Fruit fly (Drosophila melanogaster) whole organism, embryonic: ENCODE results near the gene PLCXD.

Experiments used
- Atf-2 ChIP-seq: fragments of 200-800 bp; sonication (Bioruptor generic); optimal IDR thresholded peaks from 2 replicates; lab custom pipeline; 2016; ENCODE audit warnings: missing biosample characterization, missing genetic modification characterization
- Bdp1 ChIP-seq: fragments of 200-800 bp; sonication (Bioruptor generic); optimal IDR thresholded peaks from 3 replicates; lab custom pipeline; 2016; ENCODE audit warnings: missing biosample characterization, missing genetic modification characterization
- CG10565 ChIP-seq: fragments of 200-800 bp; sonication (Bioruptor generic); optimal IDR thresholded peaks from 3 replicates; lab custom pipeline; 2016; ENCODE audit warnings: missing biosample characterization, mild to moderate bottlenecking, missing genetic modification characterization
- CG11093 ChIP-seq: fragments of 200-800 bp; sonication (Bioruptor generic); IDR thresholded peaks from 3 replicates; pipeline ENCODE4 v1.3.6; 2022; ENCODE audit warnings: missing biosample characterization, missing genetic modification characterization
- CG11696 ChIP-seq: fragments of 200-800 bp; sonication (Bioruptor generic); IDR thresholded peaks from 2 replicates; pipeline ENCODE4 v1.3.6; 2022; ENCODE audit warnings: missing biosample characterization, missing genetic modification characterization
- CG12236 ChIP-seq: fragments of 200-800 bp; sonication (Bioruptor generic); optimal IDR thresholded peaks from 2 replicates; lab custom pipeline; 2016; ENCODE audit warnings: missing biosample characterization, missing genetic modification characterization
- CG12391 ChIP-seq: fragments of 200-800 bp; sonication (Bioruptor generic); optimal IDR thresholded peaks from 3 replicates; lab custom pipeline; 2018; ENCODE audit warnings: missing biosample characterization, mild to moderate bottlenecking, missing genetic modification characterization, moderate library complexity
- CG12659 ChIP-seq: fragments of 200-800 bp; sonication (Bioruptor generic); optimal IDR thresholded peaks from 3 replicates; lab custom pipeline; 2017; ENCODE audit warnings: mild to moderate bottlenecking, missing biosample characterization, missing genetic modification reagents, missing genetic modification characterization
- CG12744 ChIP-seq: fragments of 200-800 bp; sonication (Bioruptor generic); optimal IDR thresholded peaks from 2 replicates; lab custom pipeline; 2016; ENCODE audit warnings: missing biosample characterization, missing genetic modification characterization
- CG13287 ChIP-seq: fragments of 200-800 bp; sonication (Bioruptor generic); IDR thresholded peaks from 2 replicates; pipeline ENCODE4 v1.3.6; 2022; ENCODE audit warnings: missing biosample characterization, missing genetic modification characterization; ENCODE audit not compliant: partially characterized antibody
- CG14014 ChIP-seq: fragments of 200-800 bp; sonication (Bioruptor generic); IDR thresholded peaks from 2 replicates; pipeline ENCODE4 v1.3.6; 2022; ENCODE audit warnings: missing biosample characterization, missing genetic modification characterization
- CG15073 ChIP-seq: fragments of 200-800 bp; sonication (Bioruptor generic); optimal IDR thresholded peaks from 2 replicates; lab custom pipeline; 2016; ENCODE audit warnings: missing biosample characterization, missing genetic modification characterization
- CG1529 ChIP-seq: fragments of 200-800 bp; sonication (Bioruptor generic); optimal IDR thresholded peaks from 3 replicates; lab custom pipeline; 2018; ENCODE audit warnings: missing biosample characterization, missing genetic modification characterization
- CG1647 ChIP-seq: fragments of 200-800 bp; sonication (Bioruptor generic); optimal IDR thresholded peaks from 3 replicates; lab custom pipeline; 2016; ENCODE audit warnings: missing biosample characterization, missing genetic modification characterization
- CG16779 ChIP-seq: fragments of 200-800 bp; sonication (Bioruptor generic); IDR thresholded peaks from 2 replicates; pipeline ENCODE4 v1.3.6; 2022; ENCODE audit warnings: missing biosample characterization, missing genetic modification characterization
- CG18619 ChIP-seq: fragments of 200-800 bp; sonication (Bioruptor generic); optimal IDR thresholded peaks from 3 replicates; lab custom pipeline; 2017; ENCODE audit warnings: missing biosample characterization, mild to moderate bottlenecking, missing genetic modification characterization
- CG2199 ChIP-seq: fragments of 200-800 bp; sonication (Bioruptor generic); IDR thresholded peaks from 3 replicates; pipeline ENCODE4 v1.3.6; 2022; ENCODE audit warnings: missing biosample characterization, missing genetic modification characterization
- CG2678 ChIP-seq: fragments of 200-800 bp; sonication (Bioruptor generic); optimal IDR thresholded peaks from 3 replicates; lab custom pipeline; 2019; ENCODE audit warnings: missing biosample characterization, mild to moderate bottlenecking, missing genetic modification characterization, moderate library complexity
- CG31388 ChIP-seq: fragments of 200-800 bp; sonication (Bioruptor generic); optimal IDR thresholded peaks from 2 replicates; lab custom pipeline; 2016; ENCODE audit warnings: missing biosample characterization, missing genetic modification characterization
- CG4730 ChIP-seq: fragments of 200-800 bp; sonication (Bioruptor generic); IDR thresholded peaks from 2 replicates; pipeline ENCODE4 v1.3.6; 2022; ENCODE audit warnings: missing biosample characterization, missing genetic modification characterization
- CG6765 ChIP-seq: fragments of 200-800 bp; sonication (Bioruptor generic); optimal IDR thresholded peaks from 3 replicates; lab custom pipeline; 2017; ENCODE audit warnings: missing biosample characterization, mild to moderate bottlenecking, missing genetic modification characterization
- CG7372 ChIP-seq: fragments of 200-800 bp; sonication (Bioruptor generic); IDR thresholded peaks from 2 replicates; pipeline ENCODE4 v1.3.6; 2022; ENCODE audit warnings: missing biosample characterization, missing genetic modification characterization
- CG7556 ChIP-seq: fragments of 200-800 bp; sonication (Bioruptor generic); optimal IDR thresholded peaks from 2 replicates; lab custom pipeline; 2017; ENCODE audit warnings: missing biosample characterization, mild to moderate bottlenecking, missing genetic modification characterization
- CG8924 ChIP-seq: fragments of 200-800 bp; optimal IDR thresholded peaks from 3 replicates; lab custom pipeline; 2019; ENCODE audit warnings: missing biosample characterization, mild to moderate bottlenecking, missing genetic modification characterization, moderate library complexity
- CG9876 ChIP-seq: fragments of 200-800 bp; sonication (Bioruptor generic); optimal IDR thresholded peaks from 2 replicates; lab custom pipeline; 2016; ENCODE audit warnings: missing biosample characterization, missing genetic modification characterization
- Dfd ChIP-seq, 2 experiments: fragments of >200 bp; optimal IDR thresholded peaks; 2 replicates each; lab custom pipeline; 2017; ENCODE audit warnings: missing biosample characterization in 2 of 2, missing genetic modification characterization in 2 of 2
- Doc2 ChIP-seq: fragments of 200-800 bp; sonication (Bioruptor generic); IDR thresholded peaks from 2 replicates; pipeline ENCODE4 v1.3.6; 2022; ENCODE audit warnings: missing biosample characterization, missing genetic modification characterization
- E2f1 ChIP-seq: fragments of 200-800 bp; sonication (Bioruptor generic); IDR thresholded peaks from 2 replicates; pipeline ENCODE4 v1.3.6; 2022; ENCODE audit warnings: missing biosample characterization, missing genetic modification characterization
- ERR ChIP-seq: fragments of 200-800 bp; sonication (Bioruptor generic); optimal IDR thresholded peaks from 2 replicates; lab custom pipeline; 2016; ENCODE audit warnings: missing biosample characterization, missing genetic modification characterization
- H15 ChIP-seq: fragments of 200-800 bp; sonication (Bioruptor generic); IDR thresholded peaks from 3 replicates; pipeline ENCODE4 v1.3.6; 2022; ENCODE audit warnings: missing biosample characterization, missing genetic modification characterization
- Hr3 ChIP-seq: fragments of 200-800 bp; sonication (Bioruptor generic); optimal IDR thresholded peaks from 3 replicates; lab custom pipeline; 2016; ENCODE audit warnings: missing biosample characterization, missing genetic modification characterization
- Jarid2 ChIP-seq: fragments of 200-800 bp; sonication (Bioruptor generic); optimal IDR thresholded peaks from 3 replicates; lab custom pipeline; 2017; ENCODE audit warnings: mild to moderate bottlenecking, missing biosample characterization, missing genetic modification reagents, missing genetic modification characterization
- Pdp1 ChIP-seq, 2 experiments: fragments of 200-800 bp; sonication (Bioruptor generic); optimal IDR thresholded peaks; 3 replicates each; lab custom pipeline; 2016; ENCODE audit warnings: missing biosample characterization in 2 of 2, missing genetic modification characterization in 2 of 2, mild to moderate bottlenecking in 1 of 2, moderate library complexity in 1 of 2
- Side ChIP-seq: fragments of 200-800 bp; sonication (Bioruptor generic); optimal IDR thresholded peaks from 2 replicates; lab custom pipeline; 2016; ENCODE audit warnings: missing biosample characterization, missing genetic modification characterization
- Stat92E ChIP-seq, 3 experiments: fragments of >200 bp in 2 of 3; fragments of 200-800 bp in 1 of 3; sonication (Bioruptor generic) in 1 of 3; optimal IDR thresholded peaks; 2 replicates each; lab custom pipeline; 2017 to 2019; ENCODE audit warnings: missing biosample characterization in 3 of 3, missing genetic modification characterization in 3 of 3, mild to moderate bottlenecking in 1 of 3, moderate library complexity in 1 of 3
- Xbp1 ChIP-seq: fragments of 200-800 bp; sonication (Bioruptor generic); optimal IDR thresholded peaks from 3 replicates; lab custom pipeline; 2016; ENCODE audit warnings: missing biosample characterization, mild to moderate bottlenecking, missing genetic modification characterization
- bcd ChIP-seq: fragments of 200-800 bp; sonication (Bioruptor generic); optimal IDR thresholded peaks from 2 replicates; lab custom pipeline; 2017; ENCODE audit warnings: missing biosample characterization, mild to moderate bottlenecking, missing genetic modification characterization
- dati ChIP-seq: fragments of 200-800 bp; sonication (Bioruptor generic); IDR thresholded peaks from 2 replicates; pipeline ENCODE4 v1.3.6; 2022; ENCODE audit warnings: missing biosample characterization, missing genetic modification characterization
- dmrt99B ChIP-seq: fragments of 200-800 bp; sonication (Bioruptor generic); optimal IDR thresholded peaks from 2 replicates; lab custom pipeline; 2018; ENCODE audit warnings: missing biosample characterization, mild to moderate bottlenecking, missing genetic modification characterization, moderate library complexity
- fd3F ChIP-seq: fragments of 200-800 bp; sonication (Bioruptor generic); optimal IDR thresholded peaks from 2 replicates; lab custom pipeline; 2018; ENCODE audit warnings: missing biosample characterization, mild to moderate bottlenecking, missing genetic modification characterization, moderate library complexity
- gro ChIP-seq: fragments of 200-800 bp; sonication (Bioruptor generic); optimal IDR thresholded peaks from 2 replicates; lab custom pipeline; 2016; ENCODE audit warnings: missing biosample characterization, missing genetic modification characterization
- phol ChIP-seq: fragments of 200-800 bp; sonication (Bioruptor generic); optimal IDR thresholded peaks from 3 replicates; lab custom pipeline; 2018; ENCODE audit warnings: missing biosample characterization, mild to moderate bottlenecking, missing genetic modification characterization, moderate library complexity
- row ChIP-seq: fragments of 200-800 bp; sonication (Bioruptor generic); IDR thresholded peaks from 3 replicates; pipeline ENCODE4 v1.3.6; 2022; ENCODE audit warnings: missing biosample characterization, missing genetic modification characterization
- sqz ChIP-seq: fragments of 200-800 bp; sonication (Bioruptor generic); optimal IDR thresholded peaks from 3 replicates; lab custom pipeline; 2018; ENCODE audit warnings: missing biosample characterization, mild to moderate bottlenecking, missing genetic modification characterization
- tll ChIP-seq, 2 experiments: fragments of 200-800 bp in 1 of 2; fragments of >200 bp in 1 of 2; sonication (Bioruptor generic) in 1 of 2; optimal IDR thresholded peaks; 2 replicates each; lab custom pipeline; 2017 to 2019; ENCODE audit warnings: missing biosample characterization in 2 of 2, missing genetic modification characterization in 2 of 2, mild to moderate bottlenecking in 1 of 2, moderate library complexity in 1 of 2
- twi ChIP-seq: fragments of 200-800 bp; optimal IDR thresholded peaks from 2 replicates; lab custom pipeline; 2019; ENCODE audit warnings: missing biosample characterization, mild to moderate bottlenecking, missing genetic modification characterization, moderate library complexity
- tx ChIP-seq: fragments of 200-800 bp; sonication (Bioruptor generic); optimal IDR thresholded peaks from 2 replicates; lab custom pipeline; 2016; ENCODE audit warnings: missing biosample characterization, missing genetic modification characterization
- wdn ChIP-seq: fragments of 200-800 bp; sonication (Bioruptor generic); IDR thresholded peaks from 2 replicates; pipeline ENCODE4 v1.3.6; 2022; ENCODE audit warnings: missing biosample characterization, missing genetic modification characterization

PLCXD gene

dm6 chr2L:12026458-12027431, 22.5 kb upstream of the PLCXD start (continued):
- TF ChIP-seq CG12744 (no peak), Xbp1 (peak; percentile 61), CG2199 (GFP tag; lab: Robert Waterston, UW) (0 out of 3 replicates have a peak, but pooled peaks have one; percentile 69), CG12659 (GFP tag; lab: Kevin White, UChicago) (peak; percentile 68), CG7372 (no peak), H15 (GFP tag; lab: Robert Waterston, UW) (peak; percentile 51; the same call in 1 of the 3 replicates), CG11093 (GFP tag; lab: Robert Waterston, UW) (no peak), dmrt99B (tag; lab: Kevin White, UChicago) (peak; percentile 48), ERR (GFP tag; lab: Kevin White, UChicago) (no peak), Stat92E (GFP tag; optimal IDR thresholded peaks at IDR 0.05; lab: Kevin White, UChicago) (no peak), wdn (GFP tag; lab: Robert Waterston, UW) (no peak), gro (GFP tag; lab: Kevin White, UChicago) (no peak), CG14014 (GFP tag; lab: Robert Waterston, UW) (0 out of 2 replicates have a peak, but pooled peaks have one; percentile 40), Atf-2 (GFP tag; lab: Kevin White, UChicago) (no peak), CG31388 (GFP tag; lab: Kevin White, UChicago) (no peak), tll (GFP tag; optimal IDR thresholded peaks at IDR 0.05; lab: Kevin White, UChicago) (no peak), CG7556 (GFP tag; lab: Kevin White, UChicago) (peak; percentile 88), CG11696 (GFP tag; lab: Robert Waterston, UW) (peak; percentile 13; the same call in 1 of the 2 replicates), sqz (GFP tag; lab: Kevin White, UChicago) (peak; percentile 61), CG6765 (GFP tag; lab: Kevin White, UChicago) (peak; percentile 0), Bdp1 (GFP tag; lab: Kevin White, UChicago) (no peak), CG1529 (GFP tag; lab: Kevin White, UChicago) (peak; percentile 27), CG16779 (GFP tag; lab: Robert Waterston, UW) (no peak), twi (peak; percentile 6), CG8924 (tag; lab: Kevin White, UChicago) (peak; percentile 78), Jarid2 (GFP tag; lab: Kevin White, UChicago) (no peak), row (peak; percentile 69; the same call in 2 of the 3 replicates), CG2678 (tag; lab: Kevin White, UChicago) (peak; percentile 71), Hr3 (GFP tag; lab: Kevin White, UChicago) (peak; percentile 56), CG10565 (GFP tag; lab: Kevin White, UChicago) (no peak), CG13287 (peak; percentile 32; the same call in 1 of the 2 replicates), CG18619 (GFP tag; lab: Kevin White, UChicago) (peak; percentile 79), bcd (GFP tag; lab: Kevin White, UChicago) (peak; percentile 60), Dfd (GFP tag; optimal IDR thresholded peaks at IDR 0.05; lab: Kevin White, UChicago) (no peak), dati (GFP tag; lab: Robert Waterston, UW) (peak; percentile 13; the same call in 1 of the 2 replicates), CG12236 (no peak), CG15073 (GFP tag; lab: Kevin White, UChicago) (peak; percentile 28), tx (peak; percentile 11), CG4730 (GFP tag; lab: Robert Waterston, UW) (peak; percentile 51), Pdp1 (GFP tag; optimal IDR thresholded peaks at IDR 0.05; lab: Kevin White, UChicago) (peak in 1 of 2 experiments; percentile 37), fd3F (GFP tag; lab: Kevin White, UChicago) (peak; percentile 4), E2f1 (peak; percentile 47; the same call in 1 of the 2 replicates), Side (GFP tag; lab: Kevin White, UChicago) (no peak), CG12391 (tag; lab: Kevin White, UChicago) (peak; percentile 69), CG9876 (GFP tag; lab: Kevin White, UChicago) (no peak), CG1647 (GFP tag; lab: Kevin White, UChicago) (no peak), Doc2 (GFP tag; lab: Robert Waterston, UW) (no peak), phol (tag; lab: Kevin White, UChicago) (peak; percentile 66)
